Worm (Caenorhabditis elegans): ENCODE measurements around the gene nos-2.

Gene nos-2

ce11 chrII:7051778-7052177, 13.6 kb upstream of the nos-2 start, which contains the start of gene ZK1127.12:
Gene ZK1127.12, plus strand, starts transcription at chrII:7052078.
- TF ChIP-seq ztf-23 (GFP tag; IDR thresholded peaks at IDR 0.05) (no peak), tab-1 (GFP tag; IDR thresholded peaks at IDR 0.05) (no peak), ztf-29 (GFP tag; IDR thresholded peaks at IDR 0.05) (no peak)

DNA sequence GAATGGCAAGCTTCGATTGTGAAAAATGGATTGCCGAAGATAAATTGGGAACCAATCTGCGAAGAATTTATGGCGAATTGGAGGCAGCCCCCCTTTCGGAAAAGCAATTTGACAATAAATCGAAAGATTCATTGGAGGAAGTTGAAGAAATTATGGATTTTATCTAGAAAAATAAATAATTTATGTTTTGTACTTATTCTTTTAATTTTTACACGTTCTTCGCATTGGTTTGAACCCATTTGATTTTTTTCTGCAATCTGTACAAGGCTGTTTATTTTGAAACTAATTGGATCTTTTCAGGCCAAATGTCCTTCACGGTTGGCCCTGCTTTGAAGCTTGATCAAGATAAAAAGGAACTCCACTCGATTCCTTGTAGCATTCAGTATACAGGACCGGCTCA, 12.4 kb upstream of the nos-2 start, which contains the start of gene ZK1127.13:
Gene ZK1127.13 (plus strand): TSS at position 301 of the 400 bp plus-strand sequence.
- TF ChIP-seq ztf-23 (GFP tag; IDR thresholded peaks at IDR 0.05), result no peak
- TF ChIP-seq T22C8.4 (GFP tag; IDR thresholded peaks at IDR 0.05), result no peak
- no peak for TF ChIP-seq med-1 (GFP tag; optimal IDR thresholded peaks at IDR 0.05; ENCODE audit: insufficient read depth)
- no peak for TF ChIP-seq cog-1 (tag; optimal IDR thresholded peaks at IDR 0.05)
- no peak for TF ChIP-seq ref-1 (GFP tag; conservative IDR thresholded peaks at IDR 0.05)
- no peak for TF ChIP-seq tab-1 (GFP tag; IDR thresholded peaks at IDR 0.05)
- TF ChIP-seq ztf-29 (GFP tag; IDR thresholded peaks at IDR 0.05), result no peak
- TF ChIP-seq klf-2 (GFP tag; conservative IDR thresholded peaks at IDR 0.05), result no peak
- TF ChIP-seq flt-1 (GFP tag; IDR thresholded peaks at IDR 0.05), result no peak

ce11 chrII:7053649-7054048, 11.8 kb upstream of the nos-2 start, which contains the start of gene ZK1127.4:
Gene ZK1127.4, plus strand, starts transcription at chrII:7053949.
- TF ChIP-seq ztf-23 (GFP tag; IDR thresholded peaks at IDR 0.05) (no peak), med-1 (GFP tag; optimal IDR thresholded peaks at IDR 0.05; ENCODE audit: insufficient read depth) (no peak), klf-2 (GFP tag; conservative IDR thresholded peaks at IDR 0.05) (no peak), ztf-29 (GFP tag; IDR thresholded peaks at IDR 0.05) (no peak), flt-1 (GFP tag; IDR thresholded peaks at IDR 0.05) (no peak), tab-1 (GFP tag; IDR thresholded peaks at IDR 0.05) (no peak), T22C8.4 (GFP tag; IDR thresholded peaks at IDR 0.05) (no peak), ref-1 (GFP tag; conservative IDR thresholded peaks at IDR 0.05) (no peak), cog-1 (tag; optimal IDR thresholded peaks at IDR 0.05) (no peak)

DNA sequence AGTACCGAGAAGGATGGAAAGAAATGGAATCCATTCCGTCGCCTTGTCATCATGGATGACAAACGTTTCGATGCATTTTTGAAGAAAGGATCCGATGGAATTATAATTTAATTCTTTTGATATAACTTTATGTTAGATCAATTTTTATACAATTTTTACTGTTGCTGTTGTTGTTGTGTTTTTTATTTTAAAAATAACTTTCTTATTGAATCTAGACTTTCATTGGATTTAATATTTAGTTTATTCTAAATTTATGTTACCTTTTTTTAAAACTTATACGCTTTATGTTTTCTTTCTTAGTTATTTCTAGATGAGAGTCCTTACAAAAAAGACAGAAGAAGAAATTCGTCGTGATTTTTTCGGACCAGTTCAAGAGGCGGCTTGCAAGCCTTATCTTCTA, 10.4 kb upstream of the nos-2 start, which contains the start of gene ZK1127.3:
Gene ZK1127.3 (plus strand): TSS at position 301 of the 400 bp plus-strand sequence.
- TF ChIP-seq klf-2 (GFP tag; conservative IDR thresholded peaks at IDR 0.05) (no peak), flt-1 (GFP tag; IDR thresholded peaks at IDR 0.05) (no peak), cog-1 (tag; optimal IDR thresholded peaks at IDR 0.05) (no peak), T22C8.4 (GFP tag; IDR thresholded peaks at IDR 0.05) (no peak), med-1 (GFP tag; optimal IDR thresholded peaks at IDR 0.05; ENCODE audit: insufficient read depth) (no peak), ztf-29 (GFP tag; IDR thresholded peaks at IDR 0.05) (no peak), ref-1 (GFP tag; conservative IDR thresholded peaks at IDR 0.05) (no peak), tab-1 (GFP tag; IDR thresholded peaks at IDR 0.05) (no peak), ztf-23 (GFP tag; IDR thresholded peaks at IDR 0.05) (no peak)

ce11 chrII:7056328-7056727, 9.1 kb upstream of the nos-2 start:
- TF ChIP-seq T22C8.4 (GFP tag; IDR thresholded peaks at IDR 0.05), result no peak
- no peak for TF ChIP-seq med-1 (GFP tag; optimal IDR thresholded peaks at IDR 0.05; ENCODE audit: insufficient read depth)
- no peak for TF ChIP-seq ztf-29 (GFP tag; IDR thresholded peaks at IDR 0.05)
- TF ChIP-seq ztf-23 (GFP tag; IDR thresholded peaks at IDR 0.05), result no peak
- TF ChIP-seq cog-1 (tag; optimal IDR thresholded peaks at IDR 0.05), result no peak
- no peak for TF ChIP-seq ref-1 (GFP tag; conservative IDR thresholded peaks at IDR 0.05)
- no peak for TF ChIP-seq flt-1 (GFP tag; IDR thresholded peaks at IDR 0.05)
- no peak for TF ChIP-seq tab-1 (GFP tag; IDR thresholded peaks at IDR 0.05)

- TF ChIP-seq klf-2 (GFP tag; conservative IDR thresholded peaks at IDR 0.05) (no peak), tab-1 (GFP tag; IDR thresholded peaks at IDR 0.05) (no peak), T22C8.4 (GFP tag; IDR thresholded peaks at IDR 0.05) (no peak), flt-1 (GFP tag; IDR thresholded peaks at IDR 0.05) (no peak), ref-1 (GFP tag; conservative IDR thresholded peaks at IDR 0.05) (no peak), med-1 (GFP tag; optimal IDR thresholded peaks at IDR 0.05; ENCODE audit: insufficient read depth) (no peak)
Observed at ce11 chrII:7057860-7058259, 7.6 kb upstream of the nos-2 start, which contains the start of gene cth-2. Gene cth-2, minus strand, starts transcription at chrII:7057960.

DNA sequence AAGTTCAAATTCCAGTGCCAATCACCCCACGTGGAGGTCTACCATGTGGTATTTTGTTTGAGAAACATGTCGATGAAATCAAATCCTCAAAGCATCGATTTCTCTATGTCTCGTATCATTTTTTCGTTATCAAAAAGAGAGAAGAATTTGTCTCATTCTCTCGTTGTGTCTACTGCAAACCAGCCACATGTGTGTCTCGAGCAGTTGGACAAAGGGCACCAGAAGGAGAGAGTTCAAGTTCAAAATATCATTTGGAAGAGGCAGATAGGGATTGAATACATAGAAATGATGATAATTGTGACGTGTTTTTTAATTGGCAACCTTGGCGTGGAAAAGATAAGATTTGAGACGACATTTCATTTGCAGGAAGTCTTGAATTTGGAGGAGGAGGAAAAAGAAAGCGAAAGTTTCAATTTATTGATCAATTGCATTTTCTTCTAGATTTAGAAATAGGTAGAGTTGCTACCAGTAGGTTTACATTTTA, 6.1 kb upstream of the nos-2 start:
- TF ChIP-seq ztf-29 (GFP tag; IDR thresholded peaks at IDR 0.05), result no peak
- TF ChIP-seq klf-2 (GFP tag; conservative IDR thresholded peaks at IDR 0.05), result no peak
- TF ChIP-seq ref-1 (GFP tag; conservative IDR thresholded peaks at IDR 0.05), result no peak
- TF ChIP-seq tab-1 (GFP tag; IDR thresholded peaks at IDR 0.05), result no peak
- TF ChIP-seq med-1 (GFP tag; optimal IDR thresholded peaks at IDR 0.05; ENCODE audit: insufficient read depth), result no peak
- no peak for TF ChIP-seq ztf-23 (GFP tag; IDR thresholded peaks at IDR 0.05)
- no peak for TF ChIP-seq T22C8.4 (GFP tag; IDR thresholded peaks at IDR 0.05)
- TF ChIP-seq flt-1 (GFP tag; IDR thresholded peaks at IDR 0.05), result no peak
- TF ChIP-seq cog-1 (tag; optimal IDR thresholded peaks at IDR 0.05), result no peak

DNA sequence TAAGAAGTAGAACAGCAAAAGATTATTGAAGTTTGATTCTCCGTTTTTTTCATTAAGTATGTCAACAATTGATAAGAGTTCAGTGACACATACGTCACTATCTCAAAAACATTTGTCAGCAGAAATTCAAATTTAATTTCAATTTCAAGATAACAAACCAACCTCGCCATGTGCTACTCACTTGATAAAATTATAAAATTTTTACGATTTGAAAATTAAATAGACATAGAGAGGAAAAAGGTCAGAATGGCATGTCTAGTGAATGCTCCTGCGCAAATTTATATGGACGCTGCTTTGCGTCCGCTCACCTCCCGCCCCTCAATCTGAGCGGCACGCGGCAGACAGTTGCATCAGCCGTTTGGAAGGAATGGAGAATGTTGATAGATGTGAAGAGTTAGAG, 5.2 kb upstream of the nos-2 start:
- TF ChIP-seq ztf-23 (GFP tag; IDR thresholded peaks at IDR 0.05) (no peak), cog-1 (tag; optimal IDR thresholded peaks at IDR 0.05) (no peak), T22C8.4 (GFP tag; IDR thresholded peaks at IDR 0.05) (no peak), ref-1 (GFP tag; conservative IDR thresholded peaks at IDR 0.05) (no peak), klf-2 (GFP tag; conservative IDR thresholded peaks at IDR 0.05) (no peak), ztf-29 (GFP tag; IDR thresholded peaks at IDR 0.05) (no peak), med-1 (GFP tag; optimal IDR thresholded peaks at IDR 0.05; ENCODE audit: insufficient read depth) (no peak), tab-1 (GFP tag; IDR thresholded peaks at IDR 0.05) (no peak), flt-1 (GFP tag; IDR thresholded peaks at IDR 0.05) (no peak)

ce11 chrII:7060791-7061190, 4.6 kb upstream of the nos-2 start:
- TF ChIP-seq T22C8.4 (GFP tag; IDR thresholded peaks at IDR 0.05), result no peak

DNA sequence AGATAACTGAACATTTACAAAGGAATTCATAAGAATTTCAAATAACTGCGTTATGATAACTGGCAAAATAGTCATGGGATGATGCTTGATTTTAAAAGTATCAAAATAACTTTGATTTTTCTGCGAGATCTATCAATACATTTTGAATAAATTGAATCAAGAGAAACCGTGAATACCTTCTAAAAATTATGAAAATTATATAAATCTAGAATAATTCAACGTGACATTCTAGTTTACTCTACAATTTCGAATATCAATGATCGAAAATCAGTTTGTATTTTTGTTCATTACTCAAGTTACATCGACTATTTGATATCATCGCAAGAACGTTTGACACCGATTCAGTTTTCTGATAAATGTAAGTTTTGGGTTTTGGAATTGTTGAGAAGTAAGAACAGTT, 3.7 kb upstream of the nos-2 start, which contains the start of gene acs-6:
Gene acs-6 (plus strand): TSS at position 301 of the 400 bp plus-strand sequence.
- no peak for TF ChIP-seq cog-1 (tag; optimal IDR thresholded peaks at IDR 0.05)
- no peak for TF ChIP-seq flt-1 (GFP tag; IDR thresholded peaks at IDR 0.05)
- no peak for TF ChIP-seq ref-1 (GFP tag; conservative IDR thresholded peaks at IDR 0.05)
- TF ChIP-seq ztf-29 (GFP tag; IDR thresholded peaks at IDR 0.05), result no peak
- no peak for TF ChIP-seq T22C8.4 (GFP tag; IDR thresholded peaks at IDR 0.05)
- no peak for TF ChIP-seq tab-1 (GFP tag; IDR thresholded peaks at IDR 0.05)
- no peak for TF ChIP-seq ztf-23 (GFP tag; IDR thresholded peaks at IDR 0.05)
- no peak for TF ChIP-seq klf-2 (GFP tag; conservative IDR thresholded peaks at IDR 0.05)
- TF ChIP-seq med-1 (GFP tag; optimal IDR thresholded peaks at IDR 0.05; ENCODE audit: insufficient read depth), result no peak
